Fruit fly (Drosophila melanogaster): ENCODE data around the gene Proc.

The Proc gene

dm6 chr2L:7871821-7872524, 741 bp upstream of the Proc start (continued):
- no peak for TF ChIP-seq stc (GFP tag; IDR thresholded peaks at IDR 0.05)
- no peak for TF ChIP-seq dan (GFP tag; IDR thresholded peaks at IDR 0.05)
- TF ChIP-seq Fer1 (GFP tag; optimal IDR thresholded peaks at IDR 0.05): peak; percentile 69
- 0 out of 2 replicates have a peak, but pooled peaks have one; percentile 33 for TF ChIP-seq danr (GFP tag; IDR thresholded peaks at IDR 0.05)
- TF ChIP-seq Bgb (GFP tag; IDR thresholded peaks at IDR 0.05; ENCODE audit: partially characterized antibody): no peak
- peak; percentile 41 for TF ChIP-seq mam (GFP tag; optimal IDR thresholded peaks at IDR 0.05)
- TF ChIP-seq gfzf (GFP tag; optimal IDR thresholded peaks at IDR 0.05): no peak
- peak; percentile 18 for TF ChIP-seq CG9609 (GFP tag; optimal IDR thresholded peaks at IDR 0.05)
- peak; percentile 71 for TF ChIP-seq CG13424 (tag; optimal IDR thresholded peaks at IDR 0.05)
- TF ChIP-seq CG13296 (GFP tag; optimal IDR thresholded peaks at IDR 0.05): peak; percentile 34
- TF ChIP-seq Dip2 (GFP tag; IDR thresholded peaks at IDR 0.05): no peak
- TF ChIP-seq YL-1 (GFP tag; optimal IDR thresholded peaks at IDR 0.05): no peak
- TF ChIP-seq CG4707 (GFP tag; optimal IDR thresholded peaks at IDR 0.05): no peak
- TF ChIP-seq Nf-YC (tag; optimal IDR thresholded peaks at IDR 0.05): peak; percentile 4
- no peak for TF ChIP-seq Ets97D (GFP tag; optimal IDR thresholded peaks at IDR 0.05)
- TF ChIP-seq ems (GFP tag; optimal IDR thresholded peaks at IDR 0.05): no peak
- TF ChIP-seq CG1529 (GFP tag; optimal IDR thresholded peaks at IDR 0.05): no peak
- no peak for TF ChIP-seq jing (GFP tag; optimal IDR thresholded peaks at IDR 0.05)
- TF ChIP-seq dpn (GFP tag; optimal IDR thresholded peaks at IDR 0.05): peak; percentile 34
- peak; percentile 66 for TF ChIP-seq lab (GFP tag; optimal IDR thresholded peaks at IDR 0.05)
- no peak for TF ChIP-seq CG15479 (GFP tag; optimal IDR thresholded peaks at IDR 0.05)
- TF ChIP-seq CG12219 (GFP tag; optimal IDR thresholded peaks at IDR 0.05): no peak
- peak; percentile 58 for TF ChIP-seq gro (GFP tag; optimal IDR thresholded peaks at IDR 0.05)
- TF ChIP-seq cad (GFP tag; optimal IDR thresholded peaks at IDR 0.05): no peak
- TF ChIP-seq CG8089 (GFP tag; optimal IDR thresholded peaks at IDR 0.05): no peak
- no peak for TF ChIP-seq pros (GFP tag; optimal IDR thresholded peaks at IDR 0.05)
- peak; percentile 18 for TF ChIP-seq Blimp-1 (GFP tag; optimal IDR thresholded peaks at IDR 0.05)
- TF ChIP-seq CG12391 (tag; optimal IDR thresholded peaks at IDR 0.05): peak; percentile 52
- no peak for TF ChIP-seq NK7.1 (GFP tag; optimal IDR thresholded peaks at IDR 0.05)
- TF ChIP-seq gem (tag; optimal IDR thresholded peaks at IDR 0.05): peak; percentile 79
- TF ChIP-seq eve (GFP tag; optimal IDR thresholded peaks at IDR 0.05): peak in 1 of 2 experiments; percentile 51
- no peak for TF ChIP-seq CG12744 (GFP tag; optimal IDR thresholded peaks at IDR 0.05)
- TF ChIP-seq gsb-n (tag; optimal IDR thresholded peaks at IDR 0.05): no peak
- TF ChIP-seq CG11398 (GFP tag; optimal IDR thresholded peaks at IDR 0.05): no peak
- TF ChIP-seq Hey (tag; optimal IDR thresholded peaks at IDR 0.05): no peak
- TF ChIP-seq CG9727 (GFP tag; optimal IDR thresholded peaks at IDR 0.05): peak; percentile 54
- no peak for TF ChIP-seq sima (GFP tag; optimal IDR thresholded peaks at IDR 0.05)
- TF ChIP-seq chif (GFP tag; optimal IDR thresholded peaks at IDR 0.05): peak in 1 of 2 experiments; percentile 16
- TF ChIP-seq CG12104 (GFP tag; optimal IDR thresholded peaks at IDR 0.05): no peak
- TF ChIP-seq CG10366 (GFP tag; IDR thresholded peaks at IDR 0.05): no peak
- TF ChIP-seq Bteb2 (GFP tag; optimal IDR thresholded peaks at IDR 0.05): no peak
- peak; percentile 47; the same call in 1 of the 2 replicates for TF ChIP-seq lmd (GFP tag; IDR thresholded peaks at IDR 0.05)
- TF ChIP-seq klu (GFP tag; IDR thresholded peaks at IDR 0.05): no peak
- TF ChIP-seq grau (tag; optimal IDR thresholded peaks at IDR 0.05): peak; percentile 77
- peak; percentile 73 for TF ChIP-seq kni (GFP tag; optimal IDR thresholded peaks at IDR 0.05)
- TF ChIP-seq CG15269 (tag; optimal IDR thresholded peaks at IDR 0.05): peak; percentile 73
- 0 out of 3 replicates have a peak, but pooled peaks have one; percentile 38 for TF ChIP-seq CG7357 (GFP tag; IDR thresholded peaks at IDR 0.05)
- no peak for TF ChIP-seq pnt (GFP tag; optimal IDR thresholded peaks at IDR 0.05)
- TF ChIP-seq nau (GFP tag; optimal IDR thresholded peaks at IDR 0.05): peak; percentile 59
- peak; percentile 33; the same call in 1 of the 2 replicates for TF ChIP-seq seq (GFP tag; IDR thresholded peaks at IDR 0.05)

Data from whole organism, embryonic.